Worm (Caenorhabditis elegans) whole organism, L3 larva: ENCODE data around the gene sri-60.

Source experiments
- ama-1 ChIP-seq: fragments of 150-350 bp; optimal IDR thresholded peaks from 2 replicates; lab custom pipeline; 2018
- ceh-28 ChIP-seq: fragments of 150-350 bp; optimal IDR thresholded peaks from 2 replicates; lab custom pipeline; 2014; ENCODE audit warnings: missing biosample characterization, missing genetic modification reagents, missing genetic modification characterization
- ceh-82 ChIP-seq: fragments of 150-350 bp; optimal IDR thresholded peaks from 2 replicates; lab custom pipeline; 2014; ENCODE audit warnings: missing biosample characterization, missing genetic modification characterization
- jun-1 ChIP-seq: fragments of 150-350 bp; optimal IDR thresholded peaks from 2 replicates; lab custom pipeline; 2014; ENCODE audit warnings: missing biosample characterization, missing genetic modification reagents, missing genetic modification characterization
- nfya-1 ChIP-seq: sonication (generic microtip); optimal IDR thresholded peaks from 2 replicates; lab custom pipeline; 2017; ENCODE audit warnings: missing genetic modification characterization, mild to moderate bottlenecking, missing compliant biosample characterization, antibody characterized with exemption, moderate library complexity; ENCODE audit not compliant: insufficient read depth
- nhr-23 ChIP-seq: fragments of 150-350 bp; optimal IDR thresholded peaks from 2 replicates; lab custom pipeline; 2014; ENCODE audit warnings: missing biosample characterization, missing genetic modification reagents, missing genetic modification characterization
- nhr-237 ChIP-seq: fragments of 150-350 bp; optimal IDR thresholded peaks from 2 replicates; lab custom pipeline; 2014; ENCODE audit warnings: missing biosample characterization, missing genetic modification characterization
- pha-4 ChIP-seq: fragments of 150-350 bp; optimal IDR thresholded peaks from 2 replicates; lab custom pipeline; 2014; ENCODE audit warnings: missing biosample characterization, missing genetic modification reagents, missing genetic modification characterization
- skn-1 ChIP-seq: fragments of 150-350 bp; optimal IDR thresholded peaks from 2 replicates; lab custom pipeline; 2014; ENCODE audit warnings: missing biosample characterization, missing genetic modification characterization
- unc-39 ChIP-seq: sonication (generic microtip); optimal IDR thresholded peaks from 4 replicates; lab custom pipeline; 2017; ENCODE audit warnings: missing biosample characterization, missing genetic modification characterization
- unc-62 ChIP-seq: fragments of 150-350 bp; sonication (generic microtip); optimal IDR thresholded peaks from 4 replicates; lab custom pipeline; 2014; ENCODE audit warnings: missing biosample characterization, missing genetic modification reagents, missing genetic modification characterization

- TF ChIP-seq nfya-1 (tag; lab: Kevin White, UChicago) (no peak), nhr-23 (tag; lab: Kevin White, UChicago) (no peak), pha-4 (tag; lab: Kevin White, UChicago) (no peak), jun-1 (no peak), nhr-237 (no peak), unc-39 (tag; lab: Kevin White, UChicago) (no peak), ceh-82 (no peak), ama-1 (lab: Kevin White, UChicago) (no peak), skn-1 (tag; lab: Kevin White, UChicago) (no peak), ceh-28 (tag; lab: Kevin White, UChicago) (no peak), unc-62 (GFP tag; lab: Kevin White, UChicago) (no peak)
These were observed 8.3 kb upstream of the sri-60 start, which contains the start of gene T05A8.2 for ce11 chrII:2710919-2711318.
